Worm (Caenorhabditis elegans) whole organism, young adult: ENCODE data around the gene dmsr-8.

ENCODE experiments used
- B0035.1 ChIP-seq: sonication (generic microtip); optimal IDR thresholded peaks from 2 replicates; lab custom pipeline; 2016; ENCODE audit warnings: missing genetic modification characterization, mild to moderate bottlenecking, missing compliant biosample characterization, missing genotype, missing genetic modification reagents
- B0336.3 ChIP-seq: fragments of 200-800 bp; sonication (Bioruptor generic); IDR thresholded peaks from 2 replicates; pipeline ENCODE4 v1.3.6; 2022; ENCODE audit warnings: missing genetic modification characterization, missing compliant biosample characterization
- D2030.7 ChIP-seq: fragments of 200-800 bp; sonication (Bioruptor generic); IDR thresholded peaks from 2 replicates; pipeline ENCODE4 v1.3.6; 2022; ENCODE audit warnings: missing genetic modification reagents, missing genetic modification characterization, missing compliant biosample characterization
- F22D6.2 ChIP-seq: sonication (generic microtip); optimal IDR thresholded peaks from 2 replicates; lab custom pipeline; 2016; ENCODE audit warnings: mild to moderate bottlenecking, missing genetic modification characterization, missing compliant biosample characterization
- F37B4.10 ChIP-seq: fragments of 200-800 bp; sonication (Bioruptor generic); IDR thresholded peaks from 2 replicates; pipeline ENCODE4 v1.3.6; 2022; ENCODE audit warnings: missing genetic modification characterization, missing compliant biosample characterization
- F49E8.2 ChIP-seq: sonication (generic microtip); optimal IDR thresholded peaks from 3 replicates; lab custom pipeline; 2017; ENCODE audit warnings: missing genetic modification characterization, mild to moderate bottlenecking, missing compliant biosample characterization, antibody characterized with exemption, moderate library complexity; ENCODE audit not compliant: insufficient read depth
- F57C9.4 ChIP-seq: sonication (generic microtip); optimal IDR thresholded peaks from 2 replicates; lab custom pipeline; 2017; ENCODE audit warnings: mild to moderate bottlenecking, missing genetic modification characterization, missing compliant biosample characterization
- K11D2.4 ChIP-seq: fragments of 200-800 bp; sonication (Bioruptor generic); IDR thresholded peaks from 2 replicates; pipeline ENCODE4 v1.3.6; 2022; ENCODE audit warnings: missing genetic modification reagents, missing genetic modification characterization, missing compliant biosample characterization
- K12H6.12 ChIP-seq: fragments of 200-800 bp; sonication (Bioruptor generic); optimal IDR thresholded peaks from 2 replicates; lab custom pipeline; 2018; ENCODE audit warnings: mild to moderate bottlenecking, missing genetic modification characterization, missing compliant biosample characterization
- Y53F4B.3 ChIP-seq: fragments of 200-800 bp; sonication (Bioruptor generic); IDR thresholded peaks from 2 replicates; pipeline ENCODE4 v1.3.6; 2022; ENCODE audit warnings: missing genetic modification reagents, missing genetic modification characterization, missing compliant biosample characterization
- Y53G8AR.9 ChIP-seq: fragments of 200-800 bp; sonication (Bioruptor generic); conservative IDR thresholded peaks from 2 replicates; pipeline ENCODE4 v1.3.6; 2022; ENCODE audit warnings: missing genetic modification reagents, missing genetic modification characterization, missing compliant biosample characterization
- ZK185.1 ChIP-seq: sonication (generic microtip); optimal IDR thresholded peaks from 2 replicates; lab custom pipeline; 2016; ENCODE audit warnings: mild to moderate bottlenecking, missing genetic modification characterization, missing compliant biosample characterization; ENCODE audit not compliant: poor library complexity, severe bottlenecking
- atf-7 ChIP-seq: sonication (generic microtip); optimal IDR thresholded peaks from 2 replicates; lab custom pipeline; 2017; ENCODE audit warnings: mild to moderate bottlenecking, missing genetic modification characterization, missing compliant biosample characterization
- attf-5 ChIP-seq: fragments of 200-800 bp; sonication (Bioruptor generic); optimal IDR thresholded peaks from 2 replicates; lab custom pipeline; 2018; ENCODE audit warnings: mild to moderate bottlenecking, missing genetic modification characterization, missing compliant biosample characterization
- attf-6 ChIP-seq: fragments of 200-800 bp; sonication (Bioruptor generic); IDR thresholded peaks from 2 replicates; pipeline ENCODE4 v1.3.6; 2022; ENCODE audit warnings: missing genetic modification reagents, missing genetic modification characterization, missing compliant biosample characterization
- ccch-3 ChIP-seq: fragments of 200-800 bp; sonication (Bioruptor generic); optimal IDR thresholded peaks from 2 replicates; lab custom pipeline; 2018; ENCODE audit warnings: mild to moderate bottlenecking, missing genetic modification characterization, missing compliant biosample characterization
- ceh-100 ChIP-seq: fragments of 200-800 bp; sonication (Bioruptor generic); IDR thresholded peaks from 2 replicates; pipeline ENCODE4 v1.3.6; 2022; ENCODE audit warnings: missing genetic modification reagents, missing genetic modification characterization, missing compliant biosample characterization
- ceh-27 ChIP-seq: fragments of 200-800 bp; sonication (Bioruptor generic); optimal IDR thresholded peaks from 2 replicates; lab custom pipeline; 2018; ENCODE audit warnings: mild to moderate bottlenecking, missing genetic modification characterization, moderate library complexity, missing compliant biosample characterization
- ceh-40 ChIP-seq: fragments of 200-800 bp; sonication (Bioruptor generic); IDR thresholded peaks from 2 replicates; pipeline ENCODE4 v1.3.6; 2022; ENCODE audit warnings: missing genetic modification characterization, missing compliant biosample characterization
- ceh-58 ChIP-seq: fragments of 200-800 bp; sonication (Bioruptor generic); IDR thresholded peaks from 2 replicates; pipeline ENCODE4 v1.3.6; 2022; ENCODE audit warnings: missing genetic modification characterization, missing compliant biosample characterization
- ceh-79 ChIP-seq: sonication (generic microtip); optimal IDR thresholded peaks from 2 replicates; lab custom pipeline; 2017; ENCODE audit warnings: mild to moderate bottlenecking, missing genetic modification characterization, missing compliant biosample characterization
- chd-7 ChIP-seq: sonication (generic microtip); optimal IDR thresholded peaks from 2 replicates; lab custom pipeline; 2016; ENCODE audit warnings: mild to moderate bottlenecking, missing genetic modification characterization, moderate library complexity, missing compliant biosample characterization
- die-1 ChIP-seq: sonication (generic microtip); optimal IDR thresholded peaks from 2 replicates; lab custom pipeline; 2016; ENCODE audit warnings: missing genotype, mild to moderate bottlenecking, missing genetic modification characterization, missing compliant biosample characterization
- dpl-1 ChIP-seq: fragments of 150-350 bp; optimal IDR thresholded peaks from 2 replicates; lab custom pipeline; 2014; ENCODE audit warnings: missing biosample characterization, missing genetic modification reagents, missing genetic modification characterization
- efl-1 ChIP-seq: fragments of 150-350 bp; optimal IDR thresholded peaks from 2 replicates; lab custom pipeline; 2014; ENCODE audit warnings: missing biosample characterization, missing genetic modification reagents, missing genetic modification characterization
- egrh-3 ChIP-seq: fragments of 200-800 bp; sonication (Bioruptor generic); IDR thresholded peaks from 2 replicates; pipeline ENCODE4 v1.3.6; 2022; ENCODE audit warnings: missing genetic modification reagents, missing genetic modification characterization, missing compliant biosample characterization
- ekl-4 ChIP-seq: fragments of 200-800 bp; sonication (Bioruptor generic); IDR thresholded peaks from 2 replicates; pipeline ENCODE4 v1.3.6; 2022; ENCODE audit warnings: missing genetic modification reagents, missing genetic modification characterization, missing compliant biosample characterization
- ets-4 ChIP-seq: fragments of 200-800 bp; sonication (Bioruptor generic); optimal IDR thresholded peaks from 2 replicates; lab custom pipeline; 2018; ENCODE audit warnings: mild to moderate bottlenecking, missing genetic modification characterization, missing compliant biosample characterization
- fkh-3 ChIP-seq: sonication (generic microtip); optimal IDR thresholded peaks from 2 replicates; lab custom pipeline; 2016; ENCODE audit warnings: mild to moderate bottlenecking, missing genetic modification characterization, missing compliant biosample characterization
- hmg-20 ChIP-seq: fragments of 200-800 bp; sonication (Bioruptor generic); IDR thresholded peaks from 2 replicates; pipeline ENCODE4 v1.3.6; 2022; ENCODE audit warnings: missing genetic modification reagents, missing genetic modification characterization, missing compliant biosample characterization
- lsy-27 ChIP-seq: sonication (generic microtip); optimal IDR thresholded peaks from 2 replicates; lab custom pipeline; 2017; ENCODE audit warnings: missing genetic modification characterization, mild to moderate bottlenecking, missing compliant biosample characterization, antibody characterized with exemption, missing genotype, borderline replicate concordance; ENCODE audit not compliant: insufficient read depth
- madf-3 ChIP-seq: fragments of 200-800 bp; sonication (Bioruptor generic); IDR thresholded peaks from 2 replicates; pipeline ENCODE4 v1.3.6; 2022; ENCODE audit warnings: missing genetic modification reagents, missing genetic modification characterization, missing compliant biosample characterization
- madf-6 ChIP-seq: fragments of 200-800 bp; sonication (Bioruptor generic); IDR thresholded peaks from 2 replicates; pipeline ENCODE4 v1.3.6; 2022; ENCODE audit warnings: missing genetic modification reagents, missing genetic modification characterization, missing compliant biosample characterization
- mes-4 ChIP-seq: sonication (generic microtip); optimal IDR thresholded peaks from 2 replicates; lab custom pipeline; 2016; ENCODE audit warnings: missing genotype, missing genetic modification characterization, missing compliant biosample characterization
- nhr-120 ChIP-seq: fragments of 200-800 bp; sonication (Bioruptor generic); IDR thresholded peaks from 2 replicates; pipeline ENCODE4 v1.3.6; 2022; ENCODE audit warnings: missing genetic modification characterization, missing compliant biosample characterization
- nhr-80 ChIP-seq: sonication (generic microtip); optimal IDR thresholded peaks from 2 replicates; lab custom pipeline; 2016; ENCODE audit warnings: missing genetic modification characterization, missing compliant biosample characterization
- rcor-1 ChIP-seq: fragments of 200-800 bp; sonication (Bioruptor generic); IDR thresholded peaks from 2 replicates; pipeline ENCODE4 v1.3.6; 2022; ENCODE audit warnings: missing genetic modification reagents, missing genetic modification characterization, missing compliant biosample characterization
- sdz-38 ChIP-seq: sonication (generic microtip); optimal IDR thresholded peaks from 2 replicates; lab custom pipeline; 2016; ENCODE audit warnings: missing genotype, missing genetic modification characterization, missing compliant biosample characterization
- snpc-4 ChIP-seq, 5 experiments: fragments of 150-350 bp in 1 of 5; sonication (generic microtip) in 4 of 5; optimal IDR thresholded peaks; 2 replicates each; lab custom pipeline; 2014 to 2018; ENCODE audit warnings: missing genetic modification characterization in 5 of 5, missing biosample characterization in 3 of 5, antibody characterized with exemption in 2 of 5, mild to moderate bottlenecking in 2 of 5, missing compliant biosample characterization in 2 of 5, missing genotype in 2 of 5, moderate library complexity in 2 of 5, missing genetic modification reagents in 1 of 5
- somi-1 ChIP-seq: fragments of 200-800 bp; sonication (Bioruptor generic); optimal IDR thresholded peaks from 2 replicates; lab custom pipeline; 2018; ENCODE audit warnings: mild to moderate bottlenecking, missing genetic modification characterization, missing compliant biosample characterization
- tbp1 ChIP-seq: fragments of 200-800 bp; sonication (Bioruptor generic); optimal IDR thresholded peaks from 2 replicates; lab custom pipeline; 2018; ENCODE audit warnings: mild to moderate bottlenecking, missing genetic modification characterization, missing compliant biosample characterization
- unc-130 ChIP-seq: sonication (generic microtip); optimal IDR thresholded peaks from 2 replicates; lab custom pipeline; 2016; ENCODE audit warnings: missing genetic modification reagents, missing genetic modification characterization, missing compliant biosample characterization
- zfh-2 ChIP-seq: fragments of 200-800 bp; sonication (Bioruptor generic); conservative IDR thresholded peaks from 2 replicates; pipeline ENCODE4 v1.3.6; 2022; ENCODE audit warnings: missing genetic modification reagents, missing genetic modification characterization, missing compliant biosample characterization
- zim-3 ChIP-seq: sonication (generic microtip); optimal IDR thresholded peaks from 2 replicates; lab custom pipeline; 2017; ENCODE audit warnings: mild to moderate bottlenecking, missing genetic modification characterization, moderate library complexity, missing compliant biosample characterization
- ztf-18 ChIP-seq: sonication (generic microtip); optimal IDR thresholded peaks from 2 replicates; lab custom pipeline; 2016; ENCODE audit warnings: missing genotype, mild to moderate bottlenecking, missing genetic modification characterization, missing compliant biosample characterization
- ztf-28 ChIP-seq: fragments of 200-800 bp; sonication (Bioruptor generic); IDR thresholded peaks from 2 replicates; pipeline ENCODE4 v1.3.6; 2022; ENCODE audit warnings: missing genetic modification reagents, missing genetic modification characterization, missing compliant biosample characterization

The dmsr-8 gene

DNA sequence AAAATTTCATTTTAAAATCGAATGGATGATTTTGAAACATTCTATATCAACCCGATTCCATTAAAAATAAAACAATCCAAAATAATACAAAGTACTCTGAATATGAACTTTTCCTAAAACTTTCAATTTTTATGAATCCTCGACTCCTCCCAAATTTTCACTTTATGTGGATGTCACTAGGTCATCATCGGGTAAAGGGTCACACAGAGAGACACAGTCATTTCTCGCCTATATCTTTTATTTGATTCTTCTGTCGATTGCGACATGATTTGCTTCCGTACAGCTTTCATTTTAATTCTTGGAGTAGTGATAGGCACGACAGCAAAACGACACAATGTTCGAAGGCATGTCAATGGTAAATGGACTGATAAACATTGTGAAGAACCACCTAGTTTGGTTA is 14.3 kb upstream of the dmsr-8 start, which contains the start of gene F25D1.3:
Gene F25D1.3 (plus strand): TSS at position 225 of the 400 bp plus-strand sequence.
- TF ChIP-seq zim-3 (tag; lab: Kevin White, UChicago): no peak
- no peak for TF ChIP-seq K12H6.12 (tag; lab: Kevin White, UChicago)
- TF ChIP-seq ceh-40 (GFP tag; lab: Robert Waterston, UW): no peak
- no peak for TF ChIP-seq sdz-38 (tag; lab: Kevin White, UChicago)
- no peak for TF ChIP-seq B0336.3 (GFP tag; lab: Robert Waterston, UW)
- TF ChIP-seq mes-4 (tag; lab: Kevin White, UChicago): no peak
- TF ChIP-seq ztf-18 (tag; lab: Kevin White, UChicago): no peak
- TF ChIP-seq F49E8.2: no peak

DNA sequence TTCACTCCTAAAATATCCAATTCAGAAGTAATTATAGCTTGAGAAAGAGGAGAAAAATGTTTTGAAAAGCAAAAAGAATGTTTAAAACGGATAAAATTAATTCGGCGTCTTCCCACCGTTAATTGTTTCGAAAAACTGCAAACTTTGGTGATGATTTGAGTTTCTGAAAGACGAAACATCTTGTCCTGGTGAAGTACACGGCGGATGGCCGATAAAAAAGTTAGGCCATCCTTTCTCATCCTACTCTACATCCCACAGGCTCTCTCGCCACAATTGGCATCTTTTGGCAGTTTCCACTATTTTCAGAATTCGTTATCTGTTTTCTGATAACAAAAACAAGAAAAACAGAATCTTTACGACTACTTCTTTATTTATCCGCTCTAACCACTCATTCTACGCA is 11.7 kb upstream of the dmsr-8 start, which contains the start of the genes C35A5.8 and hda-11:
Gene C35A5.8 (minus strand): TSS at position 7 of the 400 bp plus-strand sequence.
Gene hda-11 (plus strand): TSS at position 283 of the 400 bp plus-strand sequence.
- TF ChIP-seq tbp1 (GFP tag; lab: Kevin White, UChicago) (no peak), ZK185.1 (tag; lab: Kevin White, UChicago) (peak; percentile 93), chd-7 (tag; lab: Kevin White, UChicago) (no peak), unc-130 (GFP tag; lab: Kevin White, UChicago) (peak; percentile 78), Y53F4B.3 (GFP tag; lab: Robert Waterston, UW) (no peak), F49E8.2 (no peak), die-1 (no peak), egrh-3 (GFP tag; lab: Robert Waterston, UW) (no peak), dpl-1 (GFP tag; lab: Kevin White, UChicago) (no peak), nhr-120 (GFP tag; lab: Robert Waterston, UW) (no peak), madf-6 (peak; percentile 67), ceh-40 (GFP tag; lab: Robert Waterston, UW) (no peak), lsy-27 (no peak), Y53G8AR.9 (GFP tag; lab: Robert Waterston, UW) (0 out of 2 replicates have a peak, but pooled peaks have one; percentile 14), snpc-4 (GFP tag; optimal IDR thresholded peaks at IDR 0.05; lab: Kevin White, UChicago) (peak; percentile 43), snpc-4 (tag; optimal IDR thresholded peaks at IDR 0.05; lab: Kevin White, UChicago) (peak in 2 of 4 experiments; percentile 37 to 57), D2030.7 (peak; percentile 67), nhr-80 (tag; lab: Kevin White, UChicago) (peak; percentile 36), ccch-3 (GFP tag; lab: Kevin White, UChicago) (peak; percentile 43), somi-1 (GFP tag; lab: Kevin White, UChicago) (no peak), ets-4 (GFP tag; lab: Kevin White, UChicago) (no peak), atf-7 (tag; lab: Kevin White, UChicago) (peak; percentile 36), madf-3 (peak; percentile 76; the same call in 1 of the 2 replicates), hmg-20 (0 out of 2 replicates have a peak, but pooled peaks have one; percentile 7), ceh-100 (GFP tag; lab: Robert Waterston, UW) (peak; percentile 61), zfh-2 (GFP tag; lab: Robert Waterston, UW) (no peak), attf-6 (GFP tag; lab: Robert Waterston, UW) (no peak), B0035.1 (tag; lab: Kevin White, UChicago) (no peak), K11D2.4 (GFP tag; lab: Robert Waterston, UW) (peak; percentile 73), efl-1 (GFP tag; lab: Kevin White, UChicago) (no peak), fkh-3 (tag; lab: Kevin White, UChicago) (no peak), F22D6.2 (peak; percentile 57), ceh-79 (peak; percentile 60), ztf-28 (GFP tag; lab: Robert Waterston, UW) (no peak), ceh-58 (GFP tag; lab: Robert Waterston, UW) (no peak), rcor-1 (GFP tag; lab: Robert Waterston, UW) (peak; percentile 86), F37B4.10 (no peak), F57C9.4 (tag; lab: Kevin White, UChicago) (no peak), ekl-4 (no peak), attf-5 (no peak), ceh-27 (peak; percentile 85)
